Worm (Caenorhabditis elegans): ENCODE measurements around the gene nono-1.

- TF ChIP-seq ama-1 (optimal IDR thresholded peaks at IDR 0.05) (no peak), ama-1 (GFP tag; optimal IDR thresholded peaks at IDR 0.05) (no peak), pbrm-1 (GFP tag; IDR thresholded peaks at IDR 0.05) (no peak), pha-4 (tag; optimal IDR thresholded peaks at IDR 0.05) (no peak), ztf-28 (GFP tag; IDR thresholded peaks at IDR 0.05) (no peak), Y95B8A.8 (GFP tag; IDR thresholded peaks at IDR 0.05) (no peak), T26A5.8 (tag; optimal IDR thresholded peaks at IDR 0.05) (no peak), T07F8.4 (tag; optimal IDR thresholded peaks at IDR 0.05) (no peak), bed-2 (GFP tag; IDR thresholded peaks at IDR 0.05) (no peak), nhr-27 (tag; optimal IDR thresholded peaks at IDR 0.05) (no peak), let-526 (GFP tag; IDR thresholded peaks at IDR 0.05) (no peak)
Observed at ce11 chrIII:5988010-5988409, 30.0 kb upstream of the nono-1 start.
